Worm (Caenorhabditis elegans) whole organism, L1 larva: ENCODE results near the gene ztf-7.

Experiments
- C16A3.4 ChIP-seq: fragments of 150-350 bp; optimal IDR thresholded peaks from 2 replicates; lab custom pipeline; 2014; ENCODE audit warnings: missing biosample characterization, missing genetic modification characterization
- ama-1 ChIP-seq: fragments of 150-350 bp; optimal IDR thresholded peaks from 2 replicates; lab custom pipeline; 2014
- dpl-1 ChIP-seq, 3 experiments: fragments of 150-350 bp in 2 of 3; sonication (generic microtip) in 1 of 3; optimal IDR thresholded peaks; 2 replicates each; lab custom pipeline; 2014 to 2017; ENCODE audit warnings: missing biosample characterization in 3 of 3, missing genetic modification characterization in 3 of 3, missing genetic modification reagents in 3 of 3
- irx-1 ChIP-seq: sonication (generic microtip); optimal IDR thresholded peaks from 2 replicates; lab custom pipeline; 2016; ENCODE audit warnings: missing genetic modification characterization, missing compliant biosample characterization
- isw-1 ChIP-seq: fragments of 200-800 bp; sonication (Bioruptor generic); IDR thresholded peaks from 2 replicates; pipeline ENCODE4 v1.3.6; 2022; ENCODE audit warnings: missing genetic modification characterization, missing compliant biosample characterization
- jun-1 ChIP-seq: fragments of 150-350 bp; optimal IDR thresholded peaks from 2 replicates; lab custom pipeline; 2014; ENCODE audit warnings: missing biosample characterization, missing genetic modification reagents, missing genetic modification characterization
- lin-15B ChIP-seq: fragments of 150-350 bp; sonication (generic microtip); optimal IDR thresholded peaks from 3 replicates; lab custom pipeline; 2014; ENCODE audit warnings: missing biosample characterization, missing genetic modification characterization
- pag-3 ChIP-seq: sonication (generic microtip); optimal IDR thresholded peaks from 2 replicates; lab custom pipeline; 2017; ENCODE audit warnings: missing genetic modification characterization, mild to moderate bottlenecking, missing compliant biosample characterization, antibody characterized with exemption, borderline replicate concordance; ENCODE audit not compliant: insufficient read depth
- vab-15 ChIP-seq: sonication (generic microtip); optimal IDR thresholded peaks from 2 replicates; lab custom pipeline; 2017; ENCODE audit warnings: missing genotype, mild to moderate bottlenecking, missing genetic modification characterization, missing compliant biosample characterization
- ztf-11 ChIP-seq, 2 experiments: sonication (generic microtip); optimal IDR thresholded peaks; 2 replicates each; lab custom pipeline; 2016 to 2017; ENCODE audit warnings: missing genetic modification characterization in 2 of 2, missing biosample characterization in 1 of 2, missing compliant biosample characterization in 1 of 2

- TF ChIP-seq pag-3 (tag; lab: Kevin White, UChicago) (no peak), ztf-11 (tag; optimal IDR thresholded peaks at IDR 0.05; lab: Kevin White, UChicago) (no peak), C16A3.4 (tag; lab: Kevin White, UChicago) (no peak), ama-1 (no peak), irx-1 (tag; lab: Kevin White, UChicago) (no peak), dpl-1 (GFP tag; optimal IDR thresholded peaks at IDR 0.05; lab: Kevin White, UChicago) (no peak), isw-1 (GFP tag; lab: Robert Waterston, UW) (no peak), lin-15B (tag; lab: Kevin White, UChicago) (no peak), vab-15 (tag; lab: Kevin White, UChicago) (no peak), jun-1 (no peak)
These were observed 8.7 kb upstream of the ztf-7 start for ce11 chrV:9798212-9798611.
